Worm (Caenorhabditis elegans): ENCODE results near the gene scl-17.

- TF ChIP-seq nhr-76 (tag; optimal IDR thresholded peaks at IDR 0.05) (no peak), elt-3 (tag; optimal IDR thresholded peaks at IDR 0.05) (no peak), cnd-1 (tag; optimal IDR thresholded peaks at IDR 0.05) (no peak), nhr-12 (tag; optimal IDR thresholded peaks at IDR 0.05) (no peak)
Observed at ce11 chrII:1401474-1401873, 43.5 kb upstream of the scl-17 start, which contains the start of gene Y51H7C.8.

Data from whole organism, mixed stage, embryonic.